Worm (Caenorhabditis elegans): ENCODE data around the gene F53F4.11.

Gene F53F4.11

DNA sequence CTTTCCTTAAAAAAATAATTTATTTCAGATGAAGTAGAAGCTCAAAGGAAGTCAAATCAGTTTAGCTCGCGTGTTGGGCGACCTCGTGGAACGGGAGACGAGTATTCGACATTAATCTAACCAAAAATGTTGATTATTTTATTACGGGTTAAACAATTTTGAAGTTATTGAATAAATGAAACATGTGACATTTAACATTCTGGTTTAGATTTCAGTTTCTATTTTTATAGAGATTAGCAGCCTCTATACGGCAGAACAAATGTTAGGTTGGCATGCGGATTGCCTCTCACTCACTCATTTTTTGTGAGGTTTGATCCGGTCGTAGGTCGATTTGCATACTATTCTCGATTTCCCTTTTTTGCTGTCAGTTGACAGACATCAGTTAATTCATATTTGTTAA, 39.8 kb downstream of the F53F4.11 start, which contains the start of gene F53F4.1:
TSS of gene F53F4.1 (plus strand) at position 301 of the 400 bp plus-strand sequence.
- no peak for TF ChIP-seq mdl-1 (tag; optimal IDR thresholded peaks at IDR 0.05)
- TF ChIP-seq C34F6.9 (tag; optimal IDR thresholded peaks at IDR 0.05) = no peak
- TF ChIP-seq nhr-10 (tag; optimal IDR thresholded peaks at IDR 0.05) = no peak
- no peak for TF ChIP-seq peb-1 (tag; optimal IDR thresholded peaks at IDR 0.05)
- TF ChIP-seq lsy-2 (tag; optimal IDR thresholded peaks at IDR 0.05) = no peak
- no peak for TF ChIP-seq nhr-77 (tag; optimal IDR thresholded peaks at IDR 0.05)
- no peak for TF ChIP-seq blmp-1 (tag; optimal IDR thresholded peaks at IDR 0.05; ENCODE audit: insufficient read depth)
- no peak for TF ChIP-seq unc-55 (GFP tag; optimal IDR thresholded peaks at IDR 0.05)
- no peak for TF ChIP-seq ztf-11 (tag; optimal IDR thresholded peaks at IDR 0.05)
- TF ChIP-seq crh-2 (tag; optimal IDR thresholded peaks at IDR 0.05) = no peak
- no peak for TF ChIP-seq alr-1 (tag; optimal IDR thresholded peaks at IDR 0.05)
- TF ChIP-seq nhr-23 (tag; optimal IDR thresholded peaks at IDR 0.05) = no peak
- TF ChIP-seq ceh-16 (tag; optimal IDR thresholded peaks at IDR 0.05) = no peak
- TF ChIP-seq lin-11 (tag; optimal IDR thresholded peaks at IDR 0.05) = no peak
- TF ChIP-seq R02D3.7 (tag; optimal IDR thresholded peaks at IDR 0.05) = no peak

DNA sequence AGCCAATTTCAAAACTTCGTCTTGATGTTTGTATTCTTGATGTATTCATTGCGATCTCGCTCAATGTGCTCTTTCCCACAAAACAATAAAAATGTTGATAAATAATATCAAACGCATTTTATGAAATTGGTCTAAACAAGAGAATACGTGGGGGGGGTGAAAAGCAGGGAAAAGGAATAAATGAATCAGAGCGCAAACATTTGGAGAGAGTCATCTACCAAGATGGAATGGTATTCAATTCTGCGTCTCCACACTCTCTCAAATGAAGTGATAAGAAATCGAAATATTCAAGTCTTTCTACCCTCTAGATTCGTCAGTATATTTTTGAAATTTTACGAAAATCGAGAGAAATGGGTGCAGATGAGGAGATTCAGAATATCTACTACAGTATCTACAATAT, 43.6 kb downstream of the F53F4.11 start, which contains the start of gene C50B8.5:
TSS of gene C50B8.5 (plus strand) at position 273 of the 400 bp plus-strand sequence.
- TF ChIP-seq ceh-16 (tag; optimal IDR thresholded peaks at IDR 0.05) (no peak), ztf-1 (GFP tag; conservative IDR thresholded peaks at IDR 0.05) (no peak), fos-1 (tag; optimal IDR thresholded peaks at IDR 0.05) (peak; percentile 74), F13H6.1 (tag; optimal IDR thresholded peaks at IDR 0.05) (peak; percentile 15)

DNA sequence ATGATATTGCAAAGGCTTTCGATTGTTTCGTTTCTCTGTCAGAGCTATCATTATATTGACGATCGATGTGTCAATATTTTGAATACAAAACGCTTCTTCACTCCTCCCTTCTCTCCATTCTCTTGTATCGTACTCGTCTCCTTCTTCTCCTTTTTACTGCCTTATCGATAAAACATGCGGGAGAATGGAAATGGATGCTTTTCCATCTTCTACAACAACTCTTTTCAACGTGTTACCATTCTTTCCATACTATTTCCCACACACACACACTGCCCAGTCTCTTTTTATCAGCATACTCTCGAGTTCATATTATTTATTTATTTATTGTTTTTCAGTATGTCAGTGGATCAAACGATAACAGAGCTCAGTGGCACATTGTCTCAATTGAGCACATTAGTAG, 45.7 kb downstream of the F53F4.11 start, which contains the start of gene C50B8.6:
TSS of gene C50B8.6 (plus strand) at position 336 of the 400 bp plus-strand sequence.
- TF ChIP-seq alr-1 (tag; optimal IDR thresholded peaks at IDR 0.05) (no peak), ceh-16 (tag; optimal IDR thresholded peaks at IDR 0.05) (no peak), gmeb-1 (tag; optimal IDR thresholded peaks at IDR 0.05) (no peak), C34F6.9 (tag; optimal IDR thresholded peaks at IDR 0.05) (no peak), crh-2 (tag; optimal IDR thresholded peaks at IDR 0.05) (no peak), fos-1 (tag; optimal IDR thresholded peaks at IDR 0.05) (peak; percentile 60)

DNA sequence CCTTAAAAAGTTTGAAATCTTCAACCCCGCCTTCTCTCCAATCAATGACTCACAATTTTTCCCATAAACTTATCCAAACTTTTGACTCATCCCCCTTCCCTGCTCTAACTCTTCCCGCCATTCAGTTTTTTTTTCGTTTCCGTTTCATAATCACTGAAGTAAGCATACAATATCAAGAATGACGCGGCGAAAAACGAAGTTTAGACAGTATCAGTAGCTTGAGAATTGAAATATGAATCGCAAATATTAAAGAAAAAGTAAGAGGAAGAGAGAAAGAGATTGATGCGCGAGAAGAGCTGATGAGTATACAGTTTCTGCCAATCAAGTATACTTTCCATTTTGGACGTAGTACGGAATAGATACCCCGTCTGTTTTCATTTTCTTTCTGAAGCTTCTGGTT, 46.9 kb downstream of the F53F4.11 start:
- no peak for TF ChIP-seq lsy-2 (tag; optimal IDR thresholded peaks at IDR 0.05)
- TF ChIP-seq fos-1 (tag; optimal IDR thresholded peaks at IDR 0.05) = peak; percentile 88

DNA sequence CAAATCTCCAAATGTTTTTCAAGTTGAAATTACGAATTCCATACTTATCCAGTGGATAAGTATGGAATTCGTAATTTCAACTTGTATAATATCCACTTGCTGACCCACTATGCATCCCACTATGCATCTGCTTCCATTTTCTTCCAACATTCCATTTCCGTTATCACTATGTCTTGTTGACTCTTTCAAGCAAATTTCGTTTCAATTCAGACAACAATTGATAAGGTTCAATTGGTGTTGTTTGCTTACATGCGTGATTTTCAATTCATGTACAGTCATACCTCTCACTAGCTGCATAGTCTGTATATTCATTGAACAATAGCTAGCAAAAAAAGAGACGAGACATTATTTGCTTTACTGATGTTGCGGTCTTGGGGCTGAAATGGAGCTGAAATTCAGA, 47.5 kb downstream of the F53F4.11 start:
- TF ChIP-seq gmeb-1 (tag; optimal IDR thresholded peaks at IDR 0.05) (peak; percentile 7), sma-9 (GFP tag; optimal IDR thresholded peaks at IDR 0.05) (peak; percentile 28), sma-9 (tag; optimal IDR thresholded peaks at IDR 0.05) (no peak), fos-1 (tag; optimal IDR thresholded peaks at IDR 0.05) (peak; percentile 93), aly-2 (tag; optimal IDR thresholded peaks at IDR 0.05) (no peak), F13H6.1 (tag; optimal IDR thresholded peaks at IDR 0.05) (no peak)

DNA sequence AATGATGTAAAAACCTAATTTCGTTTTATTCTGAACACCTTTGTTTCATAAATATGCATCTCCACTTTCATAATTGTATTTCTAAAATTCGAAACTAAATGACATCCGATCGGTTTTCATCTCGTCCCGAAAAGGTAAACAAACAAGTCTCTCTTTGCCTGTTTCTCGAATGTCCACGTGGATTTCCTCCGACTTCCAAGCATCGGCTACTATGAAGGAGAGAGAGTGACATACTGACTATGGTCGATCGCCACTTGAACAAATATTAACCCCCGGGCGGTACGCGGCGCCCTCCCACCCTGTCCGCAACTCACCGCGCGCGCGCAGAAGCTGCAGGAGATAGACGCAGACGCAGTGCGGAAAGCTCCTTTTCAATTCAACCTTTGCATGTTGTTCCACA, 48.5 kb downstream of the F53F4.11 start:
- TF ChIP-seq sma-3 (GFP tag; optimal IDR thresholded peaks at IDR 0.05) (no peak), elt-3 (tag; optimal IDR thresholded peaks at IDR 0.05) (no peak), blmp-1 (tag; optimal IDR thresholded peaks at IDR 0.05; ENCODE audit: insufficient read depth) (no peak), fos-1 (tag; optimal IDR thresholded peaks at IDR 0.05) (no peak), R02D3.7 (tag; optimal IDR thresholded peaks at IDR 0.05) (no peak), alr-1 (tag; optimal IDR thresholded peaks at IDR 0.05) (no peak), aly-2 (tag; optimal IDR thresholded peaks at IDR 0.05) (no peak), nhr-6 (tag; optimal IDR thresholded peaks at IDR 0.05) (no peak), sem-4 (tag; optimal IDR thresholded peaks at IDR 0.05) (no peak), nhr-10 (tag; optimal IDR thresholded peaks at IDR 0.05) (no peak), snpc-4 (tag; optimal IDR thresholded peaks at IDR 0.05) (no peak)
